Fruit fly (Drosophila melanogaster): Measurements from ENCODE around the gene Fur2.

Fur2 gene

DNA sequence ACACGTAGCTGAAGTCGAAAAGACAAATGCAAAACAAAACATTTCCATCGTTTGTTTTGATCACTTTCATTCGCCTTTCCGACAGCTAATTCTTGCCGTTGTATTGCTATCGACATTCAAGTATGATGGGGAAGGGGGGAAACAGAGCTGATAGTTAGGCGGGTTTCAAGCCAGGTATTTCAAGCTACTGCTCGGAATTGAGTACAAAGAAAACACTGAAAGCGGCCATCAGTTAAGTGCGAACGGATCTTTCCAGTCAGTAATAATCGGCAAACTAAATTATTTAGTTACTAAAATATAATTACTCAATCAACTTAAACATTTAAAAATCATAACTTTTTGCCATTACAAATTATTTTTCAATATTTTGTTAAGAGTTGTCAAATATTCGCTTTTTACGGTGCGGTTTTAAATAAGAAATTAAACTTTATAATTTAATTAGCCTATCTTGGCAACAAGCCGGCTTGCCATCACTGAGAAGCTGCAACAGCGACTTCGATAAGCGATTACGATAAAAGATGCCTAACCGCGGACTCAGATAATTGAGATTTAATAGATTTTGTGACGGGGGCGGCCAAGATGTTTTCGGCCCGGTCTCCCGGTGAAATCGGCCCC, 55.0 kb downstream of the Fur2 start:
- TF ChIP-seq cic (GFP tag; optimal IDR thresholded peaks at IDR 0.05) (no peak), Clk (GFP tag; optimal IDR thresholded peaks at IDR 0.05) (no peak), kay (GFP tag; ENCODE audit: borderline replicate concordance) (no peak), Crg-1 (GFP tag; optimal IDR thresholded peaks at IDR 0.05) (no peak), CG1620 (GFP tag; optimal IDR thresholded peaks at IDR 0.05) (no peak), tj (GFP tag; optimal IDR thresholded peaks at IDR 0.05) (no peak), Hr96 (GFP tag; optimal IDR thresholded peaks at IDR 0.05) (no peak), cnc (optimal IDR thresholded peaks at IDR 0.05) (no peak), ovo (GFP tag; optimal IDR thresholded peaks at IDR 0.05) (no peak), CG14711 (tag; optimal IDR thresholded peaks at IDR 0.05) (no peak), Mnt (GFP tag; optimal IDR thresholded peaks at IDR 0.05) (no peak), toe (GFP tag; optimal IDR thresholded peaks at IDR 0.05) (no peak), CG11617 (GFP tag; optimal IDR thresholded peaks at IDR 0.05) (no peak), CG5204 (GFP tag; optimal IDR thresholded peaks at IDR 0.05) (no peak), bab1 (GFP tag; optimal IDR thresholded peaks at IDR 0.05) (no peak)

DNA sequence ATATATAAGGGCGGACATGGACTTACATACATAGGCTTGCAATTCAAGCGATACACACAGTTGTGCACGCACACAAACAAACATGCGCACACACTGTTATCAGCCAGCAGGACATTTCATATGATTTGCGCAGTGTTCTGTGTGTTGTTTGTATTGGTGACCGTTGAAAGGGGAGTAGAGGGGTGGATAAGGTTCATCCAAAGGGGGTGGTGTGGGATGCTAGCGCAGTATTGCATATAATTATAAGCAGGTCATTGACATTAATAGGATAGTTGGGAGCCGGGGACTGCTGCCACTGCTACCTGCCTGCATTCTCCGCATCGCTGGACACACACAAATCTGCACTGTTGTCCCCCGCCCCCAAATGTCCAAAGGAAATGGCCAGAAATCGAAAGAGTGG, 55.6 kb downstream of the Fur2 start:
- TF ChIP-seq CG1620 (GFP tag; optimal IDR thresholded peaks at IDR 0.05) (no peak), Mnt (GFP tag; optimal IDR thresholded peaks at IDR 0.05) (no peak), toe (GFP tag; optimal IDR thresholded peaks at IDR 0.05) (no peak), CG14711 (tag; optimal IDR thresholded peaks at IDR 0.05) (no peak), Crg-1 (GFP tag; optimal IDR thresholded peaks at IDR 0.05) (no peak), CG12768 (GFP tag; optimal IDR thresholded peaks at IDR 0.05) (no peak)
